In genomic region chr2L:1613748-1614365, dm6 we compare ENCODE assay signal across 1 fruit fly cellular context.
TF ChIP-seq lines count a peak whose summit lies in the region.

RFeSP (minus strand) TSS chr2L:1614160.

TF ChIP-seq in whole organism, embryonic, 481 proteins besides CTCF, POLR2A, EP300 and RAD21 (continued from another document):
- TF ChIP-seq Mrtf (GFP tag; IDR thresholded peaks at IDR 0.05; lab: Robert Waterston, UW) (no peak), CG3838 (GFP tag; optimal IDR thresholded peaks at IDR 0.05; lab: Kevin White, UChicago) (no peak), slbo (GFP tag; IDR thresholded peaks at IDR 0.05; lab: Robert Waterston, UW) (no peak), CG3847 (GFP tag; IDR thresholded peaks at IDR 0.05; lab: Robert Waterston, UW) (peak; percentile 77), CG4707 (GFP tag; optimal IDR thresholded peaks at IDR 0.05; lab: Kevin White, UChicago) (no peak), tna (GFP tag; IDR thresholded peaks at IDR 0.05; lab: Robert Waterston, UW; ENCODE audit: partially characterized antibody) (no peak), oc (tag; optimal IDR thresholded peaks at IDR 0.05; lab: Kevin White, UChicago) (no peak), CG33557 (GFP tag; optimal IDR thresholded peaks at IDR 0.05; lab: Kevin White, UChicago) (no peak), CG17361 (GFP tag; IDR thresholded peaks at IDR 0.05; lab: Robert Waterston, UW) (no peak), CG13775 (GFP tag; optimal IDR thresholded peaks at IDR 0.05; lab: Kevin White, UChicago) (no peak), Doc2 (GFP tag; IDR thresholded peaks at IDR 0.05; lab: Robert Waterston, UW) (no peak), cwo (GFP tag; optimal IDR thresholded peaks at IDR 0.05; lab: Kevin White, UChicago) (no peak), CrebB (tag; optimal IDR thresholded peaks at IDR 0.05; lab: Kevin White, UChicago) (no peak), Adf1 (GFP tag; IDR thresholded peaks at IDR 0.05; lab: Robert Waterston, UW) (no peak), Lhr (GFP tag; optimal IDR thresholded peaks at IDR 0.05; lab: Kevin White, UChicago) (peak; percentile 98), CG31441 (GFP tag; IDR thresholded peaks at IDR 0.05; lab: Robert Waterston, UW) (no peak), esg (GFP tag; conservative IDR thresholded peaks at IDR 0.05; lab: Robert Waterston, UW) (no peak), br (optimal IDR thresholded peaks at IDR 0.05; lab: Kevin White, UChicago) (no peak), CG1233 (GFP tag; optimal IDR thresholded peaks at IDR 0.05; lab: Kevin White, UChicago) (no peak), pros (GFP tag; optimal IDR thresholded peaks at IDR 0.05; lab: Kevin White, UChicago) (no peak), CkIIα-i1 (GFP tag; IDR thresholded peaks at IDR 0.05; lab: Robert Waterston, UW) (no peak), sc (optimal IDR thresholded peaks at IDR 0.05; lab: Kevin White, UChicago) (no peak), sc (GFP tag; optimal IDR thresholded peaks at IDR 0.05; lab: Kevin White, UChicago) (no peak), MESR4 (GFP tag; optimal IDR thresholded peaks at IDR 0.05; lab: Kevin White, UChicago) (peak; percentile 94), sob (GFP tag; IDR thresholded peaks at IDR 0.05; lab: Robert Waterston, UW) (no peak), bab2 (GFP tag; optimal IDR thresholded peaks at IDR 0.05; lab: Kevin White, UChicago) (no peak), luna (GFP tag; optimal IDR thresholded peaks at IDR 0.05; lab: Kevin White, UChicago) (no peak), insv (GFP tag; optimal IDR thresholded peaks at IDR 0.05; lab: Kevin White, UChicago) (no peak), CG15479 (GFP tag; optimal IDR thresholded peaks at IDR 0.05; lab: Kevin White, UChicago) (no peak), danr (GFP tag; IDR thresholded peaks at IDR 0.05; lab: Robert Waterston, UW) (no peak), CG43689 (GFP tag; IDR thresholded peaks at IDR 0.05; lab: Robert Waterston, UW) (no peak), CG10147 (GFP tag; optimal IDR thresholded peaks at IDR 0.05; lab: Kevin White, UChicago) (no peak), CG1024 (GFP tag; IDR thresholded peaks at IDR 0.05; lab: Robert Waterston, UW) (no peak), CG10267 (tag; optimal IDR thresholded peaks at IDR 0.05; lab: Kevin White, UChicago) (peak; percentile 80), chn (GFP tag; optimal IDR thresholded peaks at IDR 0.05; lab: Kevin White, UChicago) (no peak), stwl (tag; optimal IDR thresholded peaks at IDR 0.05; lab: Kevin White, UChicago) (peak; percentile 93), HLH54F (GFP tag; optimal IDR thresholded peaks at IDR 0.05; lab: Kevin White, UChicago) (no peak), CG14441 (GFP tag; IDR thresholded peaks at IDR 0.05; lab: Robert Waterston, UW) (no peak), mld (GFP tag; IDR thresholded peaks at IDR 0.05; lab: Robert Waterston, UW; ENCODE audit: partially characterized antibody) (no peak; the same call in 2 of the 3 replicates), CG6683 (GFP tag; optimal IDR thresholded peaks at IDR 0.05; lab: Kevin White, UChicago) (no peak), caup (GFP tag; optimal IDR thresholded peaks at IDR 0.05; lab: Kevin White, UChicago; ENCODE audit: severe bottlenecking) (peak; percentile 12), phol (tag; optimal IDR thresholded peaks at IDR 0.05; lab: Kevin White, UChicago) (peak; percentile 34), pho (GFP tag; optimal IDR thresholded peaks at IDR 0.05; lab: Kevin White, UChicago) (no peak), Trl (optimal IDR thresholded peaks at IDR 0.05; lab: Kevin White, UChicago) (no peak), Trl (GFP tag; optimal IDR thresholded peaks at IDR 0.05; lab: Kevin White, UChicago) (no peak)
